Worm (Caenorhabditis elegans): Measurements from ENCODE around the gene F36G9.13.

DNA sequence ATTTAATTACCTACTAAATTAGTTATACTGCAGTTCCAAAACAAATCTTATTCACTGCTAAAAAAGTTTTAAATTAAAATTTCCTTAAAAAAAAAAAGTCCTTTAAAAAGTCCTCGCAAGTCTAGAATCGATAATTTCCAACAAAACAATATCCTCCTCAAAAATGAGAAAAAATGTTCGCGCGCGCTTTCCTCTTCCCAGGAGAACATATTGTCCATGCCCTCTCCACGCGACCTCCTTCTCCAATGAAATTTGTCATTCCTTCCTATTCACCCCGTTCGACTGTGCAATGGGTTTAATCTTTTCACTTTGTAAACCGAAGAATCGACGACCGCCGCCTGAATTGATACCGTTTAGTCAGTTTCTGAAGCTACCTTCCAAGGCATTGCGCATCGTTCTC is 53.1 kb downstream of the F36G9.13 start, which contains the start of gene T10C6.10:
- no peak for TF ChIP-seq ama-1 (optimal IDR thresholded peaks at IDR 0.05)
- no peak for TF ChIP-seq flt-1 (GFP tag; IDR thresholded peaks at IDR 0.05)
- no peak for TF ChIP-seq sea-1 (GFP tag; conservative IDR thresholded peaks at IDR 0.05)
- TF ChIP-seq hmbx-1 (tag; optimal IDR thresholded peaks at IDR 0.05), result no peak
- TF ChIP-seq tra-4 (tag; optimal IDR thresholded peaks at IDR 0.05), result no peak
- TF ChIP-seq hmg-4 (GFP tag; optimal IDR thresholded peaks at IDR 0.05), result no peak
- TF ChIP-seq pes-1 (GFP tag; IDR thresholded peaks at IDR 0.05), result no peak
- TF ChIP-seq ceh-36 (tag; optimal IDR thresholded peaks at IDR 0.05), result no peak
